Worm (Caenorhabditis elegans) whole organism, late embryonic: ENCODE measurements around the gene irld-67.

Source experiments
- C08G9.2 ChIP-seq: sonication (generic microtip); optimal IDR thresholded peaks from 2 replicates; lab custom pipeline; 2016; ENCODE audit warnings: mild to moderate bottlenecking, missing genetic modification characterization, moderate library complexity, missing compliant biosample characterization
- F13H6.1 ChIP-seq: sonication (generic microtip); optimal IDR thresholded peaks from 2 replicates; lab custom pipeline; 2016; ENCODE audit warnings: missing genetic modification characterization, missing compliant biosample characterization
- K02D7.2 ChIP-seq: sonication (generic microtip); optimal IDR thresholded peaks from 2 replicates; lab custom pipeline; 2017; ENCODE audit warnings: mild to moderate bottlenecking, missing genetic modification characterization, missing compliant biosample characterization
- T23F11.4 ChIP-seq: fragments of 200-800 bp; sonication (Bioruptor generic); optimal IDR thresholded peaks from 2 replicates; lab custom pipeline; 2018; ENCODE audit warnings: mild to moderate bottlenecking, missing genetic modification characterization, missing compliant biosample characterization
- ceh-2 ChIP-seq: sonication (generic microtip); optimal IDR thresholded peaks from 2 replicates; lab custom pipeline; 2016; ENCODE audit warnings: missing genotype, missing genetic modification characterization, missing compliant biosample characterization
- ceh-22 ChIP-seq: sonication (generic microtip); optimal IDR thresholded peaks from 2 replicates; lab custom pipeline; 2017; ENCODE audit warnings: missing biosample characterization, missing genetic modification characterization
- ceh-30 ChIP-seq: fragments of 150-350 bp; optimal IDR thresholded peaks from 2 replicates; lab custom pipeline; 2014; ENCODE audit warnings: missing biosample characterization, missing genetic modification characterization
- ceh-31 ChIP-seq: sonication (generic microtip); optimal IDR thresholded peaks from 2 replicates; lab custom pipeline; 2016; ENCODE audit warnings: missing genetic modification characterization, missing compliant biosample characterization
- ceh-45 ChIP-seq: fragments of 200-800 bp; sonication (Bioruptor generic); IDR thresholded peaks from 2 replicates; pipeline ENCODE4 v1.3.6; 2022; ENCODE audit warnings: missing genetic modification reagents, missing genetic modification characterization, missing compliant biosample characterization
- ceh-48 ChIP-seq: sonication (generic microtip); optimal IDR thresholded peaks from 2 replicates; lab custom pipeline; 2016; ENCODE audit warnings: missing genetic modification characterization, inconsistent platforms, missing compliant biosample characterization
- ceh-9 ChIP-seq: sonication (generic microtip); optimal IDR thresholded peaks from 2 replicates; lab custom pipeline; 2016; ENCODE audit warnings: mild to moderate bottlenecking, missing genetic modification characterization, inconsistent platforms, missing compliant biosample characterization
- che-1 ChIP-seq: sonication (generic microtip); optimal IDR thresholded peaks from 2 replicates; lab custom pipeline; 2016; ENCODE audit warnings: mild to moderate bottlenecking, missing genetic modification characterization, missing compliant biosample characterization
- dmd-4 ChIP-seq: sonication (generic microtip); optimal IDR thresholded peaks from 2 replicates; lab custom pipeline; 2016; ENCODE audit warnings: borderline replicate concordance, missing genetic modification characterization, missing compliant biosample characterization
- elt-2 ChIP-seq: sonication (generic microtip); optimal IDR thresholded peaks from 2 replicates; lab custom pipeline; 2016; ENCODE audit warnings: missing genetic modification reagents, missing genetic modification characterization, missing compliant biosample characterization
- ets-4 ChIP-seq: sonication (generic microtip); optimal IDR thresholded peaks from 2 replicates; lab custom pipeline; 2016; ENCODE audit warnings: missing genetic modification characterization, missing compliant biosample characterization
- fkh-6 ChIP-seq: sonication (generic microtip); optimal IDR thresholded peaks from 2 replicates; lab custom pipeline; 2016; ENCODE audit warnings: missing genetic modification characterization, missing compliant biosample characterization
- gmeb-2 ChIP-seq: sonication (generic microtip); optimal IDR thresholded peaks from 2 replicates; lab custom pipeline; 2016; ENCODE audit warnings: missing genetic modification characterization, inconsistent platforms, missing compliant biosample characterization
- hlh-13 ChIP-seq: fragments of 200-800 bp; sonication (Bioruptor generic); optimal IDR thresholded peaks from 2 replicates; lab custom pipeline; 2018; ENCODE audit warnings: mild to moderate bottlenecking, missing genetic modification characterization, missing compliant biosample characterization
- hlh-15 ChIP-seq: sonication (generic microtip); optimal IDR thresholded peaks from 2 replicates; lab custom pipeline; 2016; ENCODE audit warnings: missing genetic modification characterization, missing compliant biosample characterization
- hlh-30 ChIP-seq: sonication (generic microtip); optimal IDR thresholded peaks from 2 replicates; lab custom pipeline; 2017; ENCODE audit warnings: antibody characterized with exemption, missing genetic modification characterization, missing compliant biosample characterization; ENCODE audit not compliant: insufficient read depth
- hlh-6 ChIP-seq: sonication (generic microtip); optimal IDR thresholded peaks from 2 replicates; lab custom pipeline; 2016; ENCODE audit warnings: missing genotype, missing genetic modification characterization, missing compliant biosample characterization
- hlh-8 ChIP-seq: sonication (generic microtip); optimal IDR thresholded peaks from 2 replicates; lab custom pipeline; 2016; ENCODE audit warnings: missing genotype, missing genetic modification characterization, missing compliant biosample characterization
- nfya-1 ChIP-seq: sonication (generic microtip); optimal IDR thresholded peaks from 2 replicates; lab custom pipeline; 2017; ENCODE audit warnings: missing genetic modification characterization, mild to moderate bottlenecking, missing compliant biosample characterization, antibody characterized with exemption, moderate library complexity
- nhr-11 ChIP-seq: fragments of 150-350 bp; optimal IDR thresholded peaks from 2 replicates; lab custom pipeline; 2014; ENCODE audit warnings: missing biosample characterization, missing genetic modification characterization
- nhr-232 ChIP-seq: sonication (generic microtip); optimal IDR thresholded peaks from 2 replicates; lab custom pipeline; 2016; ENCODE audit warnings: missing genetic modification characterization, missing compliant biosample characterization
- npax-4 ChIP-seq: sonication (generic microtip); optimal IDR thresholded peaks from 2 replicates; lab custom pipeline; 2016; ENCODE audit warnings: missing genetic modification characterization, missing compliant biosample characterization
- odd-2 ChIP-seq: sonication (generic microtip); optimal IDR thresholded peaks from 2 replicates; lab custom pipeline; 2017; ENCODE audit warnings: antibody characterized with exemption, mild to moderate bottlenecking, missing genetic modification characterization, missing compliant biosample characterization
- pag-3 ChIP-seq: sonication (generic microtip); optimal IDR thresholded peaks from 2 replicates; lab custom pipeline; 2016; ENCODE audit warnings: missing compliant biosample characterization, missing genetic modification characterization, borderline replicate concordance
- pat-9 ChIP-seq: fragments of 200-800 bp; sonication (Bioruptor generic); optimal IDR thresholded peaks from 2 replicates; lab custom pipeline; 2018; ENCODE audit warnings: mild to moderate bottlenecking, missing genetic modification characterization, moderate library complexity, missing compliant biosample characterization
- pax-1 ChIP-seq: fragments of 150-350 bp; optimal IDR thresholded peaks from 2 replicates; lab custom pipeline; 2014; ENCODE audit warnings: missing biosample characterization, missing genetic modification characterization
- pros-1 ChIP-seq: fragments of 150-350 bp; optimal IDR thresholded peaks from 2 replicates; lab custom pipeline; 2014; ENCODE audit warnings: missing biosample characterization, missing genetic modification reagents, missing genetic modification characterization
- rnt-1 ChIP-seq: sonication (generic microtip); optimal IDR thresholded peaks from 2 replicates; lab custom pipeline; 2016; ENCODE audit warnings: missing genetic modification characterization, missing compliant biosample characterization
- sox-2 ChIP-seq: fragments of 200-800 bp; sonication (Bioruptor generic); IDR thresholded peaks from 2 replicates; pipeline ENCODE4 v1.3.6; 2022; ENCODE audit warnings: missing genetic modification reagents, missing genetic modification characterization, missing compliant biosample characterization
- sox-4 ChIP-seq: sonication (generic microtip); optimal IDR thresholded peaks from 2 replicates; lab custom pipeline; 2017; ENCODE audit warnings: mild to moderate bottlenecking, missing genetic modification characterization, inconsistent platforms, missing compliant biosample characterization
- tbx-2 ChIP-seq: sonication (generic microtip); optimal IDR thresholded peaks from 2 replicates; lab custom pipeline; 2016; ENCODE audit warnings: missing genetic modification characterization, missing compliant biosample characterization
- tbx-7 ChIP-seq: sonication (generic microtip); optimal IDR thresholded peaks from 2 replicates; lab custom pipeline; 2016; ENCODE audit warnings: missing genotype, missing genetic modification characterization, missing compliant biosample characterization
- ttx-3 ChIP-seq: sonication (generic microtip); optimal IDR thresholded peaks from 2 replicates; lab custom pipeline; 2016; ENCODE audit warnings: missing genetic modification reagents, missing genetic modification characterization, missing compliant biosample characterization
- unc-3 ChIP-seq, 2 experiments: fragments of 200-800 bp in 1 of 2; sonication (Bioruptor generic) in 1 of 2; sonication (generic microtip) in 1 of 2; conservative IDR thresholded peaks in 1 of 2; optimal IDR thresholded peaks in 1 of 2; 2 replicates each; pipeline versions ENCODE4 v1.3.6 to Lab custom; 2016 to 2022; ENCODE audit warnings: missing compliant biosample characterization in 2 of 2, missing genetic modification characterization in 2 of 2, missing genetic modification reagents in 1 of 2
- unc-42 ChIP-seq: sonication (generic microtip); optimal IDR thresholded peaks from 2 replicates; lab custom pipeline; 2016; ENCODE audit warnings: missing genotype, missing genetic modification characterization, missing compliant biosample characterization
- unc-55 ChIP-seq: sonication (generic microtip); optimal IDR thresholded peaks from 2 replicates; lab custom pipeline; 2017; ENCODE audit warnings: missing biosample characterization, missing genetic modification reagents, missing genetic modification characterization
- unc-86 ChIP-seq: sonication (generic microtip); optimal IDR thresholded peaks from 2 replicates; lab custom pipeline; 2016; ENCODE audit warnings: missing genetic modification characterization, missing compliant biosample characterization
- zip-5 ChIP-seq: sonication (generic microtip); optimal IDR thresholded peaks from 2 replicates; lab custom pipeline; 2016; ENCODE audit warnings: missing genetic modification characterization, missing compliant biosample characterization

irld-67 gene

ce11 chrII:2955656-2956115, 21.4 kb upstream of the irld-67 start, which contains the start of gene irld-48:
Gene irld-48 (plus strand): TSS chrII:2956065.
- no peak for TF ChIP-seq pax-1 (tag; lab: Kevin White, UChicago)
- no peak for TF ChIP-seq unc-55
- TF ChIP-seq hlh-30 (tag; lab: Kevin White, UChicago) = no peak
- no peak for TF ChIP-seq ceh-45 (GFP tag; lab: Robert Waterston, UW)
- no peak for TF ChIP-seq unc-3 (GFP tag; conservative IDR thresholded peaks at IDR 0.05; lab: Robert Waterston, UW)
- no peak for TF ChIP-seq unc-3 (tag; optimal IDR thresholded peaks at IDR 0.05; lab: Kevin White, UChicago)
- TF ChIP-seq hlh-6 = no peak
- no peak for TF ChIP-seq ceh-9 (tag; lab: Kevin White, UChicago)
- TF ChIP-seq hlh-8 = no peak
- TF ChIP-seq nhr-11 (tag; lab: Kevin White, UChicago) = no peak
- TF ChIP-seq ceh-2 = no peak
- no peak for TF ChIP-seq gmeb-2 (tag; lab: Kevin White, UChicago)

ce11 chrII:2952629-2953028, 18.4 kb upstream of the irld-67 start, which contains the start of gene irld-51:
Gene irld-51 (minus strand): TSS chrII:2952729.
- TF ChIP-seq sox-4 (no peak), npax-4 (no peak), pax-1 (tag; lab: Kevin White, UChicago) (no peak), ceh-48 (tag; lab: Kevin White, UChicago) (no peak), hlh-15 (tag; lab: Kevin White, UChicago) (no peak), nhr-232 (tag; lab: Kevin White, UChicago) (no peak), T23F11.4 (GFP tag; lab: Kevin White, UChicago) (no peak)

- TF ChIP-seq ets-4 (tag; lab: Kevin White, UChicago) = no peak
- no peak for TF ChIP-seq ceh-48 (tag; lab: Kevin White, UChicago)
- no peak for TF ChIP-seq C08G9.2
- no peak for TF ChIP-seq ceh-2
- no peak for TF ChIP-seq zip-5
- no peak for TF ChIP-seq pag-3 (tag; lab: Kevin White, UChicago)
Measured at ce11 chrII:2948614-2949013, 14.4 kb upstream of the irld-67 start.

ce11 chrII:2946438-2946837, 12.2 kb upstream of the irld-67 start, which contains the start of gene srw-79:
Gene srw-79 (plus strand): TSS chrII:2946738.
- TF ChIP-seq pag-3 (tag; lab: Kevin White, UChicago) (no peak), ttx-3 (tag; lab: Kevin White, UChicago) (no peak), sox-2 (GFP tag; lab: Robert Waterston, UW) (no peak), zip-5 (no peak), hlh-8 (no peak), ceh-31 (tag; lab: Kevin White, UChicago) (no peak), rnt-1 (no peak), pros-1 (tag; lab: Kevin White, UChicago) (no peak), ceh-9 (tag; lab: Kevin White, UChicago) (no peak), tbx-7 (tag; lab: Kevin White, UChicago) (no peak), fkh-6 (tag; lab: Kevin White, UChicago) (no peak), nhr-232 (tag; lab: Kevin White, UChicago) (no peak), dmd-4 (tag; lab: Kevin White, UChicago) (no peak), tbx-2 (tag; lab: Kevin White, UChicago) (no peak), unc-86 (tag; lab: Kevin White, UChicago) (no peak), C08G9.2 (no peak), npax-4 (no peak)

- TF ChIP-seq hlh-13 (GFP tag; lab: Kevin White, UChicago) (no peak), nfya-1 (tag; lab: Kevin White, UChicago) (no peak), che-1 (tag; lab: Kevin White, UChicago) (no peak), pat-9 (tag; lab: Kevin White, UChicago) (no peak), elt-2 (tag; lab: Kevin White, UChicago) (no peak), ceh-22 (no peak), odd-2 (tag; lab: Kevin White, UChicago) (no peak), unc-42 (tag; lab: Kevin White, UChicago) (no peak), ceh-2 (no peak), F13H6.1 (no peak), hlh-30 (tag; lab: Kevin White, UChicago) (no peak), ceh-30 (tag; lab: Kevin White, UChicago) (no peak), fkh-6 (tag; lab: Kevin White, UChicago) (no peak), K02D7.2 (no peak), unc-55 (no peak)
- TF ChIP-seq, all 69 proteins: peak for 0
Measured at ce11 chrII:2943966-2944365, 9.7 kb upstream of the irld-67 start, which contains the start of the genes irld-50 and irld-49. Gene irld-50 (minus strand): TSS chrII:2944066. Gene irld-49 (plus strand): TSS chrII:2944176.
